Worm (Caenorhabditis elegans): ENCODE data around the gene T03G6.7.

Gene T03G6.7

DNA sequence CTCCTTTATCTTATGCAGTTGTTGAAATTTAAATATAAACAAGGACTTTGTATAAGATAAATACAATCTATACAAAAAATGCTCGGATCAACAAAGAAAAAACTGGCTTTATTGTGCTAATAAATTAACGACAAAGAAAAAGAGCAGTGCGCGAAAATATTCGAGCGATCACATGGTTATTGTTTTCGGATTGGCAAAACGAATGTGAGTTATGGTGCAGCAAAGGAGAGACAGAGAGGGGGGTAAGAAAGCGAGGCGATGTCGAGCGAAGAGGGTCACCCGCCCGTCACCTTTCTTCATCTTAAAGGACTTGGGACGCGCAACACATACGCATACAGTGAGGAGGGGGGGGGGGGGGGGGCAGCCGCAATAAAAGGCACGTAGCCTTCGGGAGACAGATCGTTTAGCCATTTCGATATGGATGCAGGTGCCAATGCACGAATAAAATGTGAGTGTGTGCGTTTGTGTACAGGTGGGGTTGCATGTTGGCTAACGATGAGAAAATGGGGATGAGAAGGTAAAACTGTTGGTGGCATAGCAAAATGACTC lies 10.6 kb upstream of the T03G6.7 start:
- peak; percentile 86 for TF ChIP-seq nhr-85 (tag)
- TF ChIP-seq mef-2 (tag; optimal IDR thresholded peaks at IDR 0.05): no peak
- 0 out of 2 replicates have a peak, but pooled peaks have one; percentile 32 for TF ChIP-seq grh-1 (GFP tag; IDR thresholded peaks at IDR 0.05)
- no peak for TF ChIP-seq zip-4 (GFP tag; optimal IDR thresholded peaks at IDR 0.05)
- no peak for TF ChIP-seq mab-9 (GFP tag; IDR thresholded peaks at IDR 0.05)
- peak; percentile 0 for TF ChIP-seq nhr-20 (tag; optimal IDR thresholded peaks at IDR 0.05)
- TF ChIP-seq skn-1 (tag; optimal IDR thresholded peaks at IDR 0.05): peak; percentile 22
- no peak for TF ChIP-seq blmp-1 (tag; optimal IDR thresholded peaks at IDR 0.05)
- peak; percentile 3 for TF ChIP-seq snu-23 (GFP tag; optimal IDR thresholded peaks at IDR 0.05)
- TF ChIP-seq lin-39 (tag; optimal IDR thresholded peaks at IDR 0.05): no peak
- peak; percentile 18 for TF ChIP-seq nhr-47 (tag; optimal IDR thresholded peaks at IDR 0.05)
- TF ChIP-seq nhr-90 (tag; optimal IDR thresholded peaks at IDR 0.05; ENCODE audit: poor library complexity): peak; percentile 31
- no peak for TF ChIP-seq efl-1 (optimal IDR thresholded peaks at IDR 0.05)
- peak in 1 of 2 experiments; percentile 8 for TF ChIP-seq efl-1 (GFP tag; optimal IDR thresholded peaks at IDR 0.05 in 1 of 2)
- TF ChIP-seq F16B12.6 (tag; optimal IDR thresholded peaks at IDR 0.05): no peak
- TF ChIP-seq egl-27 (tag; optimal IDR thresholded peaks at IDR 0.05): no peak
- TF ChIP-seq lin-15B (tag; optimal IDR thresholded peaks at IDR 0.05): no peak
- no peak for TF ChIP-seq nhr-76 (tag; optimal IDR thresholded peaks at IDR 0.05)
- TF ChIP-seq unc-30 (tag; optimal IDR thresholded peaks at IDR 0.05): no peak
- TF ChIP-seq nhr-11 (tag; optimal IDR thresholded peaks at IDR 0.05): no peak
- TF ChIP-seq lin-13 (GFP tag; optimal IDR thresholded peaks at IDR 0.05): no peak
- no peak for TF ChIP-seq rnt-1 (tag; optimal IDR thresholded peaks at IDR 0.05)
- TF ChIP-seq aha-1 (tag; optimal IDR thresholded peaks at IDR 0.05): no peak
- peak; percentile 59 for TF ChIP-seq lin-14 (GFP tag; optimal IDR thresholded peaks at IDR 0.05)
- no peak for TF ChIP-seq ceh-63 (GFP tag; optimal IDR thresholded peaks at IDR 0.05)
- no peak for TF ChIP-seq pqm-1 (tag; optimal IDR thresholded peaks at IDR 0.05)
- TF ChIP-seq aly-2 (tag; optimal IDR thresholded peaks at IDR 0.05): no peak
- TF ChIP-seq nhr-71 (tag; optimal IDR thresholded peaks at IDR 0.05): peak; percentile 13
- TF ChIP-seq nhr-19 (GFP tag; conservative IDR thresholded peaks at IDR 0.05): peak; percentile 11; the same call in 1 of the 2 replicates

DNA sequence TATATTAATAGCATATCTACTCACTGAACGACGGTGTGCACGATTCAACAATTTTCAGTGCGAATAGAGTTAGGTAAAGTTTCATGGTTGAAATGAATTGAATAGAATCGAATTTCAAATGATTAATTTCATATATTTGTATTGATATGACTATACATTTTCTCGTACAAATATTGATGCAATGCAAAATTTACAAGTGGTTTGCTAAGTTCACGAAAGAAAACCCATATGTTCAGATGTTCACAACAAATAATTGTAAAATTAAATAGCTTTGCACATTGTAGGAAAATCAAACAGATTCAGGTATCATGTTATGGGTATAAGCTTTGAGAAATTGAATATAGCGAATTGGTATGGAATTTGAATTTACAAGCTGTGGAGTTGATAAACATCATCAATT lies 8.2 kb upstream of the T03G6.7 start, which contains the start of gene H01M10.2:
Gene H01M10.2 (minus strand): TSS at position 101 of the 400 bp plus-strand sequence.
- no peak for TF ChIP-seq fkh-8 (tag; optimal IDR thresholded peaks at IDR 0.05)
- no peak for TF ChIP-seq irx-1 (tag; optimal IDR thresholded peaks at IDR 0.05)
- TF ChIP-seq nhr-71 (tag; optimal IDR thresholded peaks at IDR 0.05): no peak
- TF ChIP-seq xbp-1 (tag; optimal IDR thresholded peaks at IDR 0.05): no peak
- TF ChIP-seq unc-30 (tag; optimal IDR thresholded peaks at IDR 0.05): no peak
- TF ChIP-seq unc-98 (GFP tag; IDR thresholded peaks at IDR 0.05): no peak
- no peak for TF ChIP-seq hlh-4 (tag; optimal IDR thresholded peaks at IDR 0.05)
- no peak for TF ChIP-seq ceh-88 (GFP tag; IDR thresholded peaks at IDR 0.05)

DNA sequence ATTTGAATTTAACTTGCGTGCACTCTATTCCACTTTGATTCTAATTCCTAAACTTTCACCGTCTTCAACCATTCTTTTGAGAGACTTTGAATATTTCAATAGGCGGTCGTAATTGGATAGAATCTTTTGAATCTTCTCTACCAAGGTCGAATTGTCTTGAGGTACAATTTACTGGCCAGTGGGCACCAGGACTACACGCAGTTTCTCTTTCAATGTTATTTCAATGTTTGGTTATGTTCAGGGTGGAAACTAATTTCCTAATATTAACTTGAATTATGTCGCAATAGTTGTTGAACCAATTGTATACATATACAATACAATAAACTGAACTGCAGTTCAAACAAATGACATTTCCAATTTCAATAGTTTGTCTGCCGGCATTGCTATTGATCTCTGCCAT lies 5.8 kb upstream of the T03G6.7 start:
- TF ChIP-seq aly-2 (tag; optimal IDR thresholded peaks at IDR 0.05): no peak
- TF ChIP-seq ztf-11 (tag; optimal IDR thresholded peaks at IDR 0.05): no peak
- no peak for TF ChIP-seq lin-13 (GFP tag; optimal IDR thresholded peaks at IDR 0.05)
- TF ChIP-seq swsn-7 (tag; optimal IDR thresholded peaks at IDR 0.05): no peak
- TF ChIP-seq ceh-8 (GFP tag; optimal IDR thresholded peaks at IDR 0.05): no peak
- no peak for TF ChIP-seq efl-1 (optimal IDR thresholded peaks at IDR 0.05)
- no peak for TF ChIP-seq efl-1 (GFP tag; optimal IDR thresholded peaks at IDR 0.05 in 1 of 2)
- TF ChIP-seq alr-1 (tag; optimal IDR thresholded peaks at IDR 0.05; ENCODE audit: borderline replicate concordance): no peak
- no peak for TF ChIP-seq elt-3 (tag; optimal IDR thresholded peaks at IDR 0.05)
- TF ChIP-seq ceh-88 (GFP tag; IDR thresholded peaks at IDR 0.05): no peak
- TF ChIP-seq lin-14 (GFP tag; optimal IDR thresholded peaks at IDR 0.05): peak; percentile 61
- TF ChIP-seq nhr-47 (tag; optimal IDR thresholded peaks at IDR 0.05): peak; percentile 7
- TF ChIP-seq lin-15B (tag; optimal IDR thresholded peaks at IDR 0.05): no peak
- no peak for TF ChIP-seq tlp-1 (tag; optimal IDR thresholded peaks at IDR 0.05)
- TF ChIP-seq fkh-4 (tag; optimal IDR thresholded peaks at IDR 0.05; ENCODE audit: borderline replicate concordance): no peak
- no peak for TF ChIP-seq sptf-1 (tag; optimal IDR thresholded peaks at IDR 0.05)
- no peak for TF ChIP-seq nhr-19 (GFP tag; conservative IDR thresholded peaks at IDR 0.05)
- no peak for TF ChIP-seq efl-3 (GFP tag; optimal IDR thresholded peaks at IDR 0.05)
- TF ChIP-seq nhr-12 (tag; optimal IDR thresholded peaks at IDR 0.05): no peak
- TF ChIP-seq ztf-4 (tag; optimal IDR thresholded peaks at IDR 0.05): no peak
- peak; percentile 87 for TF ChIP-seq blmp-1 (tag; optimal IDR thresholded peaks at IDR 0.05)
- TF ChIP-seq lin-35 (GFP tag; optimal IDR thresholded peaks at IDR 0.05): no peak
- no peak for TF ChIP-seq mef-2 (tag; optimal IDR thresholded peaks at IDR 0.05)
- TF ChIP-seq egl-13 (tag; optimal IDR thresholded peaks at IDR 0.05): no peak
- TF ChIP-seq vab-15 (tag; optimal IDR thresholded peaks at IDR 0.05): no peak
- no peak for TF ChIP-seq irx-1 (tag; optimal IDR thresholded peaks at IDR 0.05)
- no peak for TF ChIP-seq unc-30 (tag; optimal IDR thresholded peaks at IDR 0.05)

Measured in whole organism, L1 larva.